Fruit fly (Drosophila melanogaster) whole organism: ENCODE data around the gene CG43886.

Experiments used
- CG8478 ChIP-seq: fragments of >200 bp; optimal IDR thresholded peaks from 2 replicates; lab custom pipeline; 2018; ENCODE audit warnings: inconsistent platforms
- Dll ChIP-seq: fragments of >200 bp; optimal IDR thresholded peaks from 2 replicates; lab custom pipeline; 2017
- EcR ChIP-seq, 2 experiments: fragments of >200 bp; optimal IDR thresholded peaks; 2 replicates each; lab custom pipeline; 2017; ENCODE audit warnings: missing biosample characterization in 2 of 2, missing genetic modification characterization in 2 of 2, missing genetic modification reagents in 2 of 2
- pan ChIP-seq: fragments of >200 bp; optimal IDR thresholded peaks from 2 replicates; lab custom pipeline; 2017
- psq ChIP-seq: fragments of >200 bp; optimal IDR thresholded peaks from 2 replicates; lab custom pipeline; 2017

DNA sequence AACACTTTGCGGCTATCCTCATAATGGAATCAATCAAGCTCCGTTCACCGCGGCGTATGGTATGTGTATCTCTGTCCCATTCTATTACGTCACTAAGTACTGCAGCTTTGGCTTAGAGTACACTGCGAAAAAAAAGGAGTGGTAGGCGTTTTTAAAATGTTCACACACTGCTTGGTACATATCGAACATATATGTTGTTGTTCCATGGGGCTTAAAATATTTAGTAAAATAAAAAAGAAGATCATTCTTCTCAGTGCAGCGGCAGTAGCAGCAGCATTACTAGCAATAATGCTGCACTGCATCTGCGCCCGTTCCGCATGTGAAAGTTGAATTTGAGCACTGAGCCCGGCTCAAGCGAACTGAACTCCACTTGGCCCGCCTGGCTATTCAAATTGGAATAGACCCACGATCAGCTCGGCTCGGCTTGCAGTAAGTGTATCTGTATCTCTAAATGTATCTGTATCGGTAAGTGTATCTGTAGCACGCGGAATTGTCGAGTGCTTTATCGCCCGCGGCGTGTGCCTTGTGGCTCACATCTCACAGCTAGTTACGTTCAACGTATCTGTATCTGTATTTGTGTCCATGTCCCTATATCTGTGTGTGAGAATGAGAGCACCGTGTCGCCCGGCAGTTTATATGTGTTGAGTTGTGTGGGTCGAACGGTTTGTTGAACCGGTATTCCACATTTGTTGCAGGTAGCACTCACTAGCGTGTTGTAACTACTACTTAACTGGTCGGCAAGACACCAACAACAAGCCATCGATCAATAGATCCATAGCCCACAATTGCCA lies 6.2 kb downstream of the CG43886 start:
- no peak for TF ChIP-seq CG8478 (lab: Kevin White, UChicago)
- TF ChIP-seq Dll (lab: Kevin White, UChicago), result no peak
- no peak for TF ChIP-seq EcR (GFP tag; optimal IDR thresholded peaks at IDR 0.05; lab: Kevin White, UChicago)
- TF ChIP-seq pan (lab: Kevin White, UChicago), result no peak
- TF ChIP-seq psq (lab: Kevin White, UChicago), result no peak
